Worm (Caenorhabditis elegans) whole organism, L4 larva: ENCODE data around the gene ppk-3.

Source experiments
- D1046.2 ChIP-seq: fragments of 200-800 bp; sonication (Bioruptor generic); IDR thresholded peaks from 2 replicates; pipeline ENCODE4 v1.3.6; 2022; ENCODE audit warnings: missing genetic modification characterization, missing compliant biosample characterization
- dmd-6 ChIP-seq: fragments of 200-800 bp; sonication (Bioruptor generic); IDR thresholded peaks from 2 replicates; pipeline ENCODE4 v1.3.6; 2022; ENCODE audit warnings: missing genetic modification reagents, missing genetic modification characterization, missing compliant biosample characterization
- dmd-9 ChIP-seq: fragments of 200-800 bp; sonication (Bioruptor generic); IDR thresholded peaks from 2 replicates; pipeline ENCODE4 v1.3.6; 2022; ENCODE audit warnings: missing genetic modification reagents, missing genetic modification characterization, missing compliant biosample characterization
- dpl-1 ChIP-seq: fragments of 150-350 bp; optimal IDR thresholded peaks from 2 replicates; lab custom pipeline; 2014; ENCODE audit warnings: missing biosample characterization, missing genetic modification reagents, missing genetic modification characterization
- fkh-10 ChIP-seq: fragments of 150-350 bp; optimal IDR thresholded peaks from 2 replicates; lab custom pipeline; 2014; ENCODE audit warnings: missing biosample characterization, missing genetic modification reagents, missing genetic modification characterization
- lsy-2 ChIP-seq, 2 experiments: fragments of 150-350 bp in 1 of 2; sonication (generic microtip) in 1 of 2; optimal IDR thresholded peaks; 2 replicates each; lab custom pipeline; 2014 to 2017; ENCODE audit warnings: missing biosample characterization in 2 of 2, missing genetic modification characterization in 2 of 2
- nhr-237 ChIP-seq: sonication (generic microtip); optimal IDR thresholded peaks from 2 replicates; lab custom pipeline; 2017; ENCODE audit warnings: missing biosample characterization, missing genetic modification characterization
- nhr-42 ChIP-seq: fragments of 200-800 bp; sonication (Bioruptor generic); IDR thresholded peaks from 2 replicates; pipeline ENCODE4 v1.3.6; 2022; ENCODE audit warnings: missing genetic modification characterization, missing compliant biosample characterization
- zip-11 ChIP-seq: fragments of 200-800 bp; sonication (Bioruptor generic); IDR thresholded peaks from 2 replicates; pipeline ENCODE4 v1.3.6; 2022; ENCODE audit warnings: missing genetic modification characterization, missing compliant biosample characterization
- ztf-7 ChIP-seq: fragments of 150-350 bp; optimal IDR thresholded peaks from 2 replicates; lab custom pipeline; 2014; ENCODE audit warnings: missing biosample characterization, missing genetic modification characterization

DNA sequence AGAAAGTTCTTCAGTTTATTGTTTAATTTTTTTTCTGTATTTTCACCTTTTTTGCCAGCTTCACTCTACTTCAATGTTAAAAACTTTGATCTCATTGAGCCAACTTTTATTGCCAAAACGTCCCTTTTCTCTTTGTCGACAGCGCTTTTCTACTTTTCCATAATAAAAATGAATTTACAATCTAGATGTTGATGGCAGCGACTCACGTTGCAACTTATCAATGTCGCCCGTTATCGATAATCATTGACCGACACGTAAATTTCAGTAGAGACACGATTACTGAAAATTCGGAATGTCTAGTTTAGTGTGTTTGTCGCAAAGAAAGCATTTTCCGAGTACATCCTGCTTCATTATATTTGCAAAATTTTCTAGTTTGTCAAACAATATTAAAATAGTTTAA is 4.3 kb upstream of the ppk-3 start:
- TF ChIP-seq fkh-10 (no peak), lsy-2 (tag; optimal IDR thresholded peaks at IDR 0.05; lab: Kevin White, UChicago) (no peak), dmd-6 (GFP tag; lab: Robert Waterston, UW) (peak; percentile 47), D1046.2 (GFP tag; lab: Robert Waterston, UW) (no peak), nhr-237 (tag; lab: Kevin White, UChicago) (no peak), zip-11 (GFP tag; lab: Robert Waterston, UW) (no peak), dpl-1 (GFP tag; lab: Kevin White, UChicago) (no peak), nhr-42 (GFP tag; lab: Robert Waterston, UW) (no peak), dmd-9 (no peak), ztf-7 (no peak)
